Worm (Caenorhabditis elegans) whole organism, late embryonic: ENCODE measurements around the gene tag-234.

ENCODE experiments used
- C38D4.7 ChIP-seq: fragments of 200-800 bp; sonication (Bioruptor generic); optimal IDR thresholded peaks from 2 replicates; lab custom pipeline; 2018; ENCODE audit warnings: mild to moderate bottlenecking, missing genetic modification characterization, moderate library complexity, missing compliant biosample characterization
- F13H6.1 ChIP-seq: sonication (generic microtip); optimal IDR thresholded peaks from 2 replicates; lab custom pipeline; 2016; ENCODE audit warnings: missing genetic modification characterization, missing compliant biosample characterization
- Y22D7AL.16 ChIP-seq: sonication (generic microtip); optimal IDR thresholded peaks from 2 replicates; lab custom pipeline; 2016; ENCODE audit warnings: missing genetic modification characterization, missing compliant biosample characterization
- ama-1 ChIP-seq: fragments of 150-350 bp; optimal IDR thresholded peaks from 2 replicates; lab custom pipeline; 2014
- ceh-14 ChIP-seq: sonication (generic microtip); optimal IDR thresholded peaks from 2 replicates; lab custom pipeline; 2016; ENCODE audit warnings: missing genotype, missing genetic modification characterization, missing compliant biosample characterization
- ceh-2 ChIP-seq: sonication (generic microtip); optimal IDR thresholded peaks from 2 replicates; lab custom pipeline; 2016; ENCODE audit warnings: missing genotype, missing genetic modification characterization, missing compliant biosample characterization
- ceh-24 ChIP-seq: sonication (generic microtip); optimal IDR thresholded peaks from 2 replicates; lab custom pipeline; 2016; ENCODE audit warnings: mild to moderate bottlenecking, missing genetic modification characterization, missing compliant biosample characterization
- ceh-31 ChIP-seq: sonication (generic microtip); optimal IDR thresholded peaks from 2 replicates; lab custom pipeline; 2016; ENCODE audit warnings: missing genetic modification characterization, missing compliant biosample characterization
- ceh-34 ChIP-seq: sonication (generic microtip); optimal IDR thresholded peaks from 2 replicates; lab custom pipeline; 2016; ENCODE audit warnings: mild to moderate bottlenecking, missing genetic modification characterization, missing compliant biosample characterization
- ceh-48 ChIP-seq: sonication (generic microtip); optimal IDR thresholded peaks from 2 replicates; lab custom pipeline; 2016; ENCODE audit warnings: missing genetic modification characterization, inconsistent platforms, missing compliant biosample characterization
- ceh-9 ChIP-seq: sonication (generic microtip); optimal IDR thresholded peaks from 2 replicates; lab custom pipeline; 2016; ENCODE audit warnings: mild to moderate bottlenecking, missing genetic modification characterization, inconsistent platforms, missing compliant biosample characterization
- dmd-4 ChIP-seq: sonication (generic microtip); optimal IDR thresholded peaks from 2 replicates; lab custom pipeline; 2016; ENCODE audit warnings: borderline replicate concordance, missing genetic modification characterization, missing compliant biosample characterization
- dve-1 ChIP-seq: sonication (generic microtip); optimal IDR thresholded peaks from 2 replicates; lab custom pipeline; 2017; ENCODE audit warnings: antibody characterized with exemption, mild to moderate bottlenecking, missing genetic modification characterization, missing compliant biosample characterization
- elt-2 ChIP-seq: sonication (generic microtip); optimal IDR thresholded peaks from 2 replicates; lab custom pipeline; 2016; ENCODE audit warnings: missing genetic modification reagents, missing genetic modification characterization, missing compliant biosample characterization
- ets-4 ChIP-seq: sonication (generic microtip); optimal IDR thresholded peaks from 2 replicates; lab custom pipeline; 2016; ENCODE audit warnings: missing genetic modification characterization, missing compliant biosample characterization
- fkh-10 ChIP-seq: fragments of 150-350 bp; optimal IDR thresholded peaks from 2 replicates; lab custom pipeline; 2014; ENCODE audit warnings: missing biosample characterization, missing genetic modification reagents, missing genetic modification characterization
- fkh-6 ChIP-seq: sonication (generic microtip); optimal IDR thresholded peaks from 2 replicates; lab custom pipeline; 2016; ENCODE audit warnings: missing genetic modification characterization, missing compliant biosample characterization
- hlh-30 ChIP-seq: sonication (generic microtip); optimal IDR thresholded peaks from 2 replicates; lab custom pipeline; 2017; ENCODE audit warnings: antibody characterized with exemption, missing genetic modification characterization, missing compliant biosample characterization; ENCODE audit not compliant: insufficient read depth
- hlh-6 ChIP-seq: sonication (generic microtip); optimal IDR thresholded peaks from 2 replicates; lab custom pipeline; 2016; ENCODE audit warnings: missing genotype, missing genetic modification characterization, missing compliant biosample characterization
- hlh-8 ChIP-seq: sonication (generic microtip); optimal IDR thresholded peaks from 2 replicates; lab custom pipeline; 2016; ENCODE audit warnings: missing genotype, missing genetic modification characterization, missing compliant biosample characterization
- madf-2 ChIP-seq: sonication (generic microtip); optimal IDR thresholded peaks from 2 replicates; lab custom pipeline; 2017; ENCODE audit warnings: missing genetic modification characterization, missing compliant biosample characterization
- nhr-11 ChIP-seq: fragments of 150-350 bp; optimal IDR thresholded peaks from 2 replicates; lab custom pipeline; 2014; ENCODE audit warnings: missing biosample characterization, missing genetic modification characterization
- nhr-232 ChIP-seq: sonication (generic microtip); optimal IDR thresholded peaks from 2 replicates; lab custom pipeline; 2016; ENCODE audit warnings: missing genetic modification characterization, missing compliant biosample characterization
- npax-4 ChIP-seq: sonication (generic microtip); optimal IDR thresholded peaks from 2 replicates; lab custom pipeline; 2016; ENCODE audit warnings: missing genetic modification characterization, missing compliant biosample characterization
- odd-2 ChIP-seq: sonication (generic microtip); optimal IDR thresholded peaks from 2 replicates; lab custom pipeline; 2017; ENCODE audit warnings: antibody characterized with exemption, mild to moderate bottlenecking, missing genetic modification characterization, missing compliant biosample characterization
- pag-3 ChIP-seq: sonication (generic microtip); optimal IDR thresholded peaks from 2 replicates; lab custom pipeline; 2016; ENCODE audit warnings: missing compliant biosample characterization, missing genetic modification characterization, borderline replicate concordance
- pha-4 ChIP-seq: fragments of 150-350 bp; optimal IDR thresholded peaks from 2 replicates; lab custom pipeline; 2018; ENCODE audit warnings: missing biosample characterization, missing genetic modification reagents, missing genetic modification characterization
- pros-1 ChIP-seq: fragments of 150-350 bp; optimal IDR thresholded peaks from 2 replicates; lab custom pipeline; 2014; ENCODE audit warnings: missing biosample characterization, missing genetic modification reagents, missing genetic modification characterization
- ref-2 ChIP-seq: sonication (generic microtip); optimal IDR thresholded peaks from 2 replicates; lab custom pipeline; 2016; ENCODE audit warnings: missing genetic modification characterization, missing compliant biosample characterization
- rnt-1 ChIP-seq: sonication (generic microtip); optimal IDR thresholded peaks from 2 replicates; lab custom pipeline; 2016; ENCODE audit warnings: missing genetic modification characterization, missing compliant biosample characterization
- sdc-2 ChIP-seq: sonication (generic microtip); optimal IDR thresholded peaks from 2 replicates; lab custom pipeline; 2016; ENCODE audit warnings: missing genotype, missing genetic modification characterization, missing compliant biosample characterization
- sox-4 ChIP-seq: sonication (generic microtip); optimal IDR thresholded peaks from 2 replicates; lab custom pipeline; 2017; ENCODE audit warnings: mild to moderate bottlenecking, missing genetic modification characterization, inconsistent platforms, missing compliant biosample characterization
- syd-9 ChIP-seq: sonication (generic microtip); optimal IDR thresholded peaks from 2 replicates; lab custom pipeline; 2016; ENCODE audit warnings: mild to moderate bottlenecking, missing genetic modification characterization, moderate library complexity, missing compliant biosample characterization
- ttx-3 ChIP-seq: sonication (generic microtip); optimal IDR thresholded peaks from 2 replicates; lab custom pipeline; 2016; ENCODE audit warnings: missing genetic modification reagents, missing genetic modification characterization, missing compliant biosample characterization
- unc-42 ChIP-seq: sonication (generic microtip); optimal IDR thresholded peaks from 2 replicates; lab custom pipeline; 2016; ENCODE audit warnings: missing genotype, missing genetic modification characterization, missing compliant biosample characterization

Gene tag-234

DNA sequence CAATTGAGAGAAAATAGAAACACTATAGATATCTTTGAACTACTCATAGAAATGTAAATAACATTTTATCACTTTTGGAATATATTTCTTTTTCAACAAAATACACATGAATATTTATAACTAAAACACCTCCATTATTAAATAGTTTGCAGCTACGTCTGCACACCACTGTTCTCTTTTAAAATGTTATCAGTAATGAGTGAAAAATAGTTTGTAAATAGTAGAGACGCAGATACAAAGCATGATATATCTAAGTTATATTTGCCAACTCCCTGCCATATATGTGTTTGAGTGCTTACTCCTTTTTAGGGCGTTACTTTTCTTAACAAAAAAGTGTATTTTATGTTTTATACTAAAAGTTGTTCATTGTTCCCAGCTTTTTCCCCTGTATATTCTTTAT is 17.8 kb upstream of the tag-234 start:
- TF ChIP-seq hlh-8 (tag; lab: Kevin White, UChicago) (no peak), elt-2 (peak; percentile 58)

DNA sequence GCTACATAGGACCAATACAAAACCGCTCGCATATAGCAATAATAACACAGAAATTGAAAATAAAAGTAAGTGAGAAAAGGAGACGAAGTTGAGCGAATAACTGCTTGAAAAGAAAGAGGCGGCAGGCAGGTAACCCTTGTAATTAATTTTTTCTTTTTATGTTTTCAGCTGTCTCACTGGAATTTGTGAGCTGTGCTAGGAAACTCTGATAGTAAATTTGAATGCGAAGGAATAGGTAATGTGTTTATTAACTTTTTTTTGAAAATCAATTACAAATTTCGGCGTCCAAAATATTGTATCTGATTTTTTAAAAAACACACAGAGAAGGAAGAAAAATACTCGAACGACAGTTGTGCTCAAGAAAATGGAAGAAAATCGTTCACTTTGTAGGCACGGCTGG is 12.0 kb upstream of the tag-234 start, which contains the start of gene H41C03.2:
H41C03.2 (minus strand) TSS at position 101 of the 400 bp plus-strand sequence.
- TF ChIP-seq ceh-14 (tag; lab: Kevin White, UChicago) (no peak), fkh-6 (tag; lab: Kevin White, UChicago) (no peak), Y22D7AL.16 (tag; lab: Kevin White, UChicago) (no peak), pros-1 (tag; lab: Kevin White, UChicago) (no peak), hlh-6 (tag; lab: Kevin White, UChicago) (no peak), dmd-4 (no peak)
- TF ChIP-seq, all 69 proteins: peak for 0

DNA sequence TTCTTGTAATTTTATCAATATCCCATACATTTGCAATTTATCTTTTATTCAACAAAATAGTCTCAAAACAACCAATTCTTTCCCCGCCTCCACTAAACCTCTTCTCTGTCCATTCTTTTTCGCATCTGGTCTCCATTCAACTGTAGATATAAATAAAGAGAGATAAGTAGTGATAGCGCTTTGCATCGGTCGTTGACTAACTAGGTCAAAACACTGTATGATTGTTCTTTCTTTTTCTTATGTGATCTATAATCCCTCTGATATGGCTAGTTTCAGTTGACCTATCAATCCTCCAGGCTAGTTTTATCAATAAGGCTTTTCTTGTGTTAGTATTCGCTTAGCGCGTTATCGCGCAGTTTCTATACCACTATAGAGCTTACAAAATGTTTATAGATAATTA is 10.7 kb upstream of the tag-234 start:
- no peak for TF ChIP-seq ttx-3 (tag; lab: Kevin White, UChicago)
- TF ChIP-seq sdc-2 (tag; lab: Kevin White, UChicago): no peak
- no peak for TF ChIP-seq nhr-11 (tag; lab: Kevin White, UChicago)
- TF ChIP-seq ceh-9 (tag; lab: Kevin White, UChicago): no peak
- TF ChIP-seq F13H6.1: no peak
- TF ChIP-seq ref-2: no peak
- no peak for TF ChIP-seq madf-2
- TF ChIP-seq ceh-2 (tag; lab: Kevin White, UChicago): no peak
- TF ChIP-seq fkh-10 (GFP tag; lab: Kevin White, UChicago): no peak
- TF ChIP-seq rnt-1 (tag; lab: Kevin White, UChicago): no peak

DNA sequence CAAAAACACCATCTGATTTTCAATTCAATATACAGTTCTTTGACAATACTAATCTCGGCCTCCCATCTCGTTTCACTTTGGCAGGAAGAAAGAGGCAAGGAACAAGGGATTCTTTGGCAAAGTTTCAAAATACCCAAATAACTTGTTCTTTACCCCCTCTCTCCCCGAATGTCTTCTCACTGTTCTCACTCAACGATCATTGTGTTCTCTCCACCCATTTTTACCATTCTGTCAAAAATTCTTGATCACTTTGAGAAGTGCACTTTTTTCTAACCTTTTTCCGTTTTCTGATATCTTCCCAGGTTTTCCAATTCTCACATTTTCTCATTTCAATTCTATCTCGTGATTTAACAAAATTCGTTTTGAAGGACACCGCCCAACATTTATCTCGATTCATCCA is 9.9 kb upstream of the tag-234 start, which contains the start of gene H41C03.1:
H41C03.1 (plus strand) TSS at position 301 of the 400 bp plus-strand sequence.
- TF ChIP-seq nhr-232 (tag; lab: Kevin White, UChicago): no peak
- no peak for TF ChIP-seq hlh-30 (tag; lab: Kevin White, UChicago)
- no peak for TF ChIP-seq ceh-34 (tag; lab: Kevin White, UChicago)
- no peak for TF ChIP-seq ama-1 (lab: Kevin White, UChicago)
- no peak for TF ChIP-seq F13H6.1
- TF ChIP-seq hlh-8 (tag; lab: Kevin White, UChicago): no peak
- TF ChIP-seq ceh-31 (tag; lab: Kevin White, UChicago): no peak
- TF ChIP-seq sox-4: no peak
- no peak for TF ChIP-seq C38D4.7 (GFP tag; lab: Kevin White, UChicago)

DNA sequence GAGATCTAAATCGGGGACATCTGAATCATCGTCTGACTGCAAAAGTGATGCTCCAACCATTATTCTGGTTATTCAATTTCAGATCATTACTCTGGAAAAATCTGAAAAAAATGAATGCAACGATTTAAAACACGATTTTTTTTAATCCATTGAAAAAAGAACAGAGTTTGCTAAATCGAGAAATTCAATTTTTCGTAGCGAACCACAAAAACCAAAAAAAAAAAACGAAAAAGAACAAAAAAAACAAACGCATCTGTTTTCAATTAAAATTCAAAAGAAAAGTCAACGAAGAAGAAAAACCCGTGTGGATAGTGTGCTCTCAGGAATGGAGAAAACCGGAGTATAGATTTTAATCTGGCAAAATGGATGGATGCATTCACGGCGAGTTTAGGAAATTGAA is 5.7 kb upstream of the tag-234 start, which contains the start of gene F55C12.4:
F55C12.4 (minus strand) TSS at position 101 of the 400 bp plus-strand sequence.
- TF ChIP-seq ceh-24 (tag; lab: Kevin White, UChicago) (no peak), unc-42 (tag; lab: Kevin White, UChicago) (no peak), pag-3 (no peak), pha-4 (no peak), npax-4 (tag; lab: Kevin White, UChicago) (no peak), nhr-232 (tag; lab: Kevin White, UChicago) (no peak), ttx-3 (tag; lab: Kevin White, UChicago) (no peak), ceh-48 (no peak), syd-9 (tag; lab: Kevin White, UChicago) (no peak), C38D4.7 (GFP tag; lab: Kevin White, UChicago) (no peak), hlh-6 (tag; lab: Kevin White, UChicago) (no peak), fkh-6 (tag; lab: Kevin White, UChicago) (no peak), ceh-34 (tag; lab: Kevin White, UChicago) (no peak), pros-1 (tag; lab: Kevin White, UChicago) (no peak), ets-4 (tag; lab: Kevin White, UChicago) (no peak), ceh-14 (tag; lab: Kevin White, UChicago) (no peak), madf-2 (no peak), dve-1 (tag; lab: Kevin White, UChicago) (no peak), odd-2 (no peak), nhr-11 (tag; lab: Kevin White, UChicago) (no peak)
